Worm (Caenorhabditis elegans): Measurements from ENCODE around the gene srj-15.

- TF ChIP-seq ets-4 (GFP tag; optimal IDR thresholded peaks at IDR 0.05) (no peak), lag-1 (GFP tag; IDR thresholded peaks at IDR 0.05) (no peak), snpc-4 (GFP tag; optimal IDR thresholded peaks at IDR 0.05) (no peak), snpc-4 (tag; optimal IDR thresholded peaks at IDR 0.05) (no peak), somi-1 (GFP tag; optimal IDR thresholded peaks at IDR 0.05) (no peak), fkh-3 (tag; optimal IDR thresholded peaks at IDR 0.05) (no peak), aptf-2 (GFP tag; conservative IDR thresholded peaks at IDR 0.05) (no peak), nhr-80 (tag; optimal IDR thresholded peaks at IDR 0.05) (no peak)
These were observed 33.7 kb upstream of the srj-15 start for ce11 chrV:1998358-1998757.

Data from whole organism, young adult.